Worm (Caenorhabditis elegans) whole organism, L4 larva: ENCODE data around the gene spp-26.

Experiments
- Y75B8A.6 ChIP-seq: fragments of 200-800 bp; sonication (Bioruptor generic); IDR thresholded peaks from 2 replicates; pipeline ENCODE4 v1.3.6; 2022; ENCODE audit warnings: missing genetic modification reagents, missing genetic modification characterization, missing compliant biosample characterization
- aly-2 ChIP-seq: sonication (generic microtip); optimal IDR thresholded peaks from 2 replicates; lab custom pipeline; 2018; ENCODE audit warnings: missing biosample characterization, missing genetic modification characterization
- ceh-28 ChIP-seq: fragments of 150-350 bp; optimal IDR thresholded peaks from 2 replicates; lab custom pipeline; 2014; ENCODE audit warnings: missing biosample characterization, missing genetic modification reagents, missing genetic modification characterization
- fkh-10 ChIP-seq: fragments of 150-350 bp; optimal IDR thresholded peaks from 2 replicates; lab custom pipeline; 2014; ENCODE audit warnings: missing biosample characterization, missing genetic modification reagents, missing genetic modification characterization
- fos-1 ChIP-seq: fragments of 150-350 bp; optimal IDR thresholded peaks from 2 replicates; lab custom pipeline; 2014; ENCODE audit warnings: missing biosample characterization, missing genetic modification characterization
- hmg-1.1 ChIP-seq: fragments of 200-800 bp; sonication (Bioruptor generic); IDR thresholded peaks from 2 replicates; pipeline ENCODE4 v1.3.6; 2022; ENCODE audit warnings: missing genetic modification reagents, missing genetic modification characterization, missing compliant biosample characterization
- lin-39 ChIP-seq: fragments of 150-350 bp; optimal IDR thresholded peaks from 2 replicates; lab custom pipeline; 2014; ENCODE audit warnings: missing biosample characterization, missing genetic modification reagents, missing genetic modification characterization
- mxl-3 ChIP-seq: fragments of 200-800 bp; sonication (Bioruptor generic); optimal IDR thresholded peaks from 2 replicates; lab custom pipeline; 2018; ENCODE audit warnings: mild to moderate bottlenecking, missing genetic modification characterization, missing compliant biosample characterization
- nhr-11 ChIP-seq: fragments of 150-350 bp; optimal IDR thresholded peaks from 2 replicates; lab custom pipeline; 2014; ENCODE audit warnings: missing biosample characterization, missing genetic modification characterization
- nhr-237 ChIP-seq: sonication (generic microtip); optimal IDR thresholded peaks from 2 replicates; lab custom pipeline; 2017; ENCODE audit warnings: missing biosample characterization, missing genetic modification characterization
- nhr-41 ChIP-seq: fragments of 200-800 bp; sonication (Bioruptor generic); IDR thresholded peaks from 2 replicates; pipeline ENCODE4 v1.3.6; 2022; ENCODE audit warnings: missing genetic modification reagents, missing genetic modification characterization, missing compliant biosample characterization
- skn-1 ChIP-seq: fragments of 150-350 bp; optimal IDR thresholded peaks from 2 replicates; lab custom pipeline; 2014; ENCODE audit warnings: missing biosample characterization, missing genetic modification characterization
- zag-1 ChIP-seq: fragments of 150-350 bp; optimal IDR thresholded peaks from 2 replicates; lab custom pipeline; 2014; ENCODE audit warnings: missing biosample characterization, missing genetic modification characterization
- ztf-11 ChIP-seq: fragments of 150-350 bp; optimal IDR thresholded peaks from 2 replicates; lab custom pipeline; 2014; ENCODE audit warnings: missing biosample characterization, missing genetic modification characterization

DNA sequence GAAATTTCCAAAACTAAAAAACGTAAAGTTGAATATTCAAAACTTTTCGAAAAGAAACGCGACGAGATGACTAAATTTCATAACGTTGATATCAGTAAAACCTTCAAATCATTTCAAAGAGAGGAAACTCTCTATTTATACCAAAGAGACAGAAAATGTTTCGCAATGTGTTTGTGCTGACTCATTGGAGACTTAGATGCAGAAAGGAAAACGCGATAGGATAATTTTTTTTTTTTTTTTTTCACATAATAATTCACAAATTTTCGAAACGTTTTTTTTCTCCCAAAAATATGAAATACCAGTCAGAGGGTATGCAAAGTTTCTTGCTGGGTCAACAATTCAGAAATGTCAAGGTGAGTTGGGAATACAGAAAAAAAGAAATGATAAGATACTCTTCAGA lies 47.2 kb upstream of the spp-26 start:
- TF ChIP-seq zag-1 (tag; lab: Kevin White, UChicago) (no peak), lin-39 (tag; lab: Kevin White, UChicago) (no peak), hmg-1.1 (GFP tag; lab: Robert Waterston, UW) (no peak), skn-1 (tag; lab: Kevin White, UChicago) (no peak), fkh-10 (GFP tag; lab: Kevin White, UChicago) (no peak), ceh-28 (tag; lab: Kevin White, UChicago) (no peak), nhr-11 (tag; lab: Kevin White, UChicago) (no peak), fos-1 (no peak), aly-2 (tag; lab: Kevin White, UChicago) (no peak), mxl-3 (GFP tag; lab: Kevin White, UChicago) (no peak), nhr-41 (GFP tag; lab: Robert Waterston, UW) (no peak), Y75B8A.6 (no peak), nhr-237 (tag; lab: Kevin White, UChicago) (no peak), ztf-11 (tag; lab: Kevin White, UChicago) (no peak)
